Worm (Caenorhabditis elegans) whole organism, L4 larva: ENCODE results near the gene fust-1.

Experiments used
- D1046.2 ChIP-seq: fragments of 200-800 bp; sonication (Bioruptor generic); IDR thresholded peaks from 2 replicates; pipeline ENCODE4 v1.3.6; 2022; ENCODE audit warnings: missing genetic modification characterization, missing compliant biosample characterization
- F10B5.3 ChIP-seq: sonication (generic microtip); optimal IDR thresholded peaks from 2 replicates; lab custom pipeline; 2016; ENCODE audit warnings: mild to moderate bottlenecking, missing genetic modification characterization, missing compliant biosample characterization
- F26F4.8 ChIP-seq: fragments of 200-800 bp; sonication (Bioruptor generic); conservative IDR thresholded peaks from 2 replicates; pipeline ENCODE4 v1.3.6; 2022; ENCODE audit warnings: missing genetic modification characterization, missing compliant biosample characterization
- F44E2.7 ChIP-seq: fragments of 200-800 bp; sonication (Bioruptor generic); IDR thresholded peaks from 2 replicates; pipeline ENCODE4 v2.1.2; 2022; ENCODE audit warnings: missing genetic modification characterization, missing compliant biosample characterization
- T20F7.1 ChIP-seq: fragments of 200-800 bp; sonication (Bioruptor generic); optimal IDR thresholded peaks from 2 replicates; lab custom pipeline; 2018; ENCODE audit warnings: mild to moderate bottlenecking, missing genetic modification characterization, missing compliant biosample characterization
- ZK337.2 ChIP-seq: fragments of 200-800 bp; sonication (Bioruptor generic); IDR thresholded peaks from 2 replicates; pipeline ENCODE4 v1.3.6; 2022; ENCODE audit warnings: missing genetic modification reagents, missing genetic modification characterization, missing compliant biosample characterization
- ZK546.5 ChIP-seq, 2 experiments: sonication (generic microtip); optimal IDR thresholded peaks; 2 replicates each; lab custom pipeline; 2017; ENCODE audit warnings: missing biosample characterization in 2 of 2, missing genetic modification characterization in 2 of 2
- arid-1 ChIP-seq: fragments of 200-800 bp; sonication (Bioruptor generic); conservative IDR thresholded peaks from 2 replicates; pipeline ENCODE4 v1.3.6; 2022; ENCODE audit warnings: missing genetic modification reagents, missing genetic modification characterization, missing compliant biosample characterization
- ceh-28 ChIP-seq: fragments of 150-350 bp; optimal IDR thresholded peaks from 2 replicates; lab custom pipeline; 2014; ENCODE audit warnings: missing biosample characterization, missing genetic modification reagents, missing genetic modification characterization
- ceh-44 ChIP-seq: fragments of 200-800 bp; sonication (Bioruptor generic); IDR thresholded peaks from 2 replicates; pipeline ENCODE4 v1.3.6; 2022; ENCODE audit warnings: missing genetic modification reagents, missing genetic modification characterization, missing compliant biosample characterization
- ceh-62 ChIP-seq: sonication (generic microtip); optimal IDR thresholded peaks from 2 replicates; lab custom pipeline; 2017; ENCODE audit warnings: missing biosample characterization, missing genetic modification characterization
- ceh-82 ChIP-seq: sonication (generic microtip); optimal IDR thresholded peaks from 2 replicates; lab custom pipeline; 2017; ENCODE audit warnings: missing biosample characterization, missing genetic modification characterization
- ctbp-1 ChIP-seq: fragments of 200-800 bp; sonication (Bioruptor generic); IDR thresholded peaks from 2 replicates; pipeline ENCODE4 v1.3.6; 2022; ENCODE audit warnings: missing genetic modification reagents, missing genetic modification characterization, missing compliant biosample characterization
- daf-12 ChIP-seq: fragments of 150-350 bp; optimal IDR thresholded peaks from 2 replicates; lab custom pipeline; 2014; ENCODE audit warnings: missing biosample characterization, missing genetic modification reagents, missing genetic modification characterization
- daf-8 ChIP-seq: fragments of 200-800 bp; sonication (Bioruptor generic); IDR thresholded peaks from 2 replicates; pipeline ENCODE4 v1.3.6; 2022; ENCODE audit warnings: missing genetic modification characterization, missing compliant biosample characterization
- dmd-6 ChIP-seq: fragments of 200-800 bp; sonication (Bioruptor generic); IDR thresholded peaks from 2 replicates; pipeline ENCODE4 v1.3.6; 2022; ENCODE audit warnings: missing genetic modification reagents, missing genetic modification characterization, missing compliant biosample characterization
- dmd-8 ChIP-seq: fragments of 200-800 bp; sonication (Bioruptor generic); IDR thresholded peaks from 2 replicates; pipeline ENCODE4 v1.3.6; 2022; ENCODE audit warnings: missing genetic modification characterization, missing compliant biosample characterization
- dpl-1 ChIP-seq: fragments of 150-350 bp; optimal IDR thresholded peaks from 2 replicates; lab custom pipeline; 2014; ENCODE audit warnings: missing biosample characterization, missing genetic modification reagents, missing genetic modification characterization
- lim-7 ChIP-seq: fragments of 200-800 bp; sonication (Bioruptor generic); IDR thresholded peaks from 2 replicates; pipeline ENCODE4 v1.3.6; 2022; ENCODE audit warnings: missing genetic modification characterization, missing compliant biosample characterization
- lin-1 ChIP-seq: fragments of 200-800 bp; sonication (Bioruptor generic); IDR thresholded peaks from 2 replicates; pipeline ENCODE4 v1.3.6; 2022; ENCODE audit warnings: missing genetic modification reagents, missing genetic modification characterization, missing compliant biosample characterization
- lin-13 ChIP-seq: fragments of 150-350 bp; optimal IDR thresholded peaks from 2 replicates; lab custom pipeline; 2014; ENCODE audit warnings: missing biosample characterization, missing genetic modification reagents, missing genetic modification characterization
- lin-38 ChIP-seq: fragments of 200-800 bp; sonication (Bioruptor generic); IDR thresholded peaks from 2 replicates; pipeline ENCODE4 v1.3.6; 2022; ENCODE audit warnings: missing genetic modification reagents, missing genetic modification characterization, missing compliant biosample characterization
- lin-39 ChIP-seq: fragments of 150-350 bp; optimal IDR thresholded peaks from 2 replicates; lab custom pipeline; 2014; ENCODE audit warnings: missing biosample characterization, missing genetic modification reagents, missing genetic modification characterization
- lir-3 ChIP-seq: sonication (generic microtip); optimal IDR thresholded peaks from 2 replicates; lab custom pipeline; 2016; ENCODE audit warnings: mild to moderate bottlenecking, missing genetic modification characterization, missing compliant biosample characterization
- madf-5 ChIP-seq, 2 experiments: fragments of 200-800 bp; sonication (Bioruptor generic); IDR thresholded peaks; 2 replicates each; pipeline ENCODE4 v1.3.6; 2022; ENCODE audit warnings: missing compliant biosample characterization in 2 of 2, missing genetic modification characterization in 2 of 2
- mdt-29 ChIP-seq: fragments of 200-800 bp; sonication (Bioruptor generic); IDR thresholded peaks from 2 replicates; pipeline ENCODE4 v1.3.6; 2022; ENCODE audit warnings: missing genetic modification reagents, missing genetic modification characterization, missing compliant biosample characterization
- mep-1 ChIP-seq: fragments of 150-350 bp; sonication (generic microtip); optimal IDR thresholded peaks from 3 replicates; lab custom pipeline; 2014; ENCODE audit warnings: missing biosample characterization, missing genetic modification characterization
- mes-2 ChIP-seq: sonication (generic microtip); optimal IDR thresholded peaks from 2 replicates; lab custom pipeline; 2016; ENCODE audit warnings: missing genotype, mild to moderate bottlenecking, missing genetic modification characterization, missing compliant biosample characterization; ENCODE audit not compliant: poor library complexity, severe bottlenecking
- nhr-10 ChIP-seq: fragments of 150-350 bp; optimal IDR thresholded peaks from 2 replicates; lab custom pipeline; 2014; ENCODE audit warnings: missing biosample characterization, missing genetic modification characterization
- nhr-102 ChIP-seq: sonication (generic microtip); optimal IDR thresholded peaks from 2 replicates; lab custom pipeline; 2016; ENCODE audit warnings: mild to moderate bottlenecking, missing genetic modification characterization, moderate library complexity, missing compliant biosample characterization
- nhr-111 ChIP-seq: fragments of 200-800 bp; sonication (Bioruptor generic); optimal IDR thresholded peaks from 2 replicates; lab custom pipeline; 2018; ENCODE audit warnings: mild to moderate bottlenecking, missing genetic modification characterization, missing compliant biosample characterization
- nhr-28 ChIP-seq: fragments of 150-350 bp; optimal IDR thresholded peaks from 2 replicates; lab custom pipeline; 2014; ENCODE audit warnings: missing biosample characterization, missing genetic modification characterization
- nhr-42 ChIP-seq: fragments of 200-800 bp; sonication (Bioruptor generic); IDR thresholded peaks from 2 replicates; pipeline ENCODE4 v1.3.6; 2022; ENCODE audit warnings: missing genetic modification characterization, missing compliant biosample characterization
- nhr-48 ChIP-seq: sonication (generic microtip); optimal IDR thresholded peaks from 2 replicates; lab custom pipeline; 2016; ENCODE audit warnings: mild to moderate bottlenecking, missing genetic modification characterization, missing compliant biosample characterization
- nhr-76 ChIP-seq: fragments of 150-350 bp; optimal IDR thresholded peaks from 2 replicates; lab custom pipeline; 2014; ENCODE audit warnings: missing biosample characterization, missing genetic modification characterization
- pha-4 ChIP-seq, 2 experiments: fragments of 150-350 bp in 1 of 2; fragments of 200-800 bp in 1 of 2; sonication (Bioruptor generic) in 1 of 2; IDR thresholded peaks in 1 of 2; optimal IDR thresholded peaks in 1 of 2; 2 replicates each; pipeline versions ENCODE4 v1.3.6 to Lab custom; 2014 to 2022; ENCODE audit warnings: missing genetic modification characterization in 2 of 2, missing genetic modification reagents in 2 of 2, missing biosample characterization in 1 of 2, missing compliant biosample characterization in 1 of 2
- php-3 ChIP-seq: fragments of 200-800 bp; sonication (Bioruptor generic); IDR thresholded peaks from 2 replicates; pipeline ENCODE4 v1.3.6; 2022; ENCODE audit warnings: missing genetic modification reagents, missing genetic modification characterization, missing compliant biosample characterization
- sdz-12 ChIP-seq: fragments of 200-800 bp; sonication (Bioruptor generic); optimal IDR thresholded peaks from 2 replicates; lab custom pipeline; 2018; ENCODE audit warnings: mild to moderate bottlenecking, missing genetic modification characterization, missing compliant biosample characterization
- set-16 ChIP-seq: fragments of 200-800 bp; sonication (Bioruptor generic); IDR thresholded peaks from 2 replicates; pipeline ENCODE4 v1.3.6; 2022; ENCODE audit warnings: missing genetic modification reagents, missing genetic modification characterization, missing compliant biosample characterization
- skn-1 ChIP-seq: fragments of 150-350 bp; optimal IDR thresholded peaks from 2 replicates; lab custom pipeline; 2014; ENCODE audit warnings: missing biosample characterization, missing genetic modification characterization
- snpc-1.2 ChIP-seq: fragments of 200-800 bp; sonication (Bioruptor generic); IDR thresholded peaks from 2 replicates; pipeline ENCODE4 v1.3.6; 2022; ENCODE audit warnings: missing genetic modification reagents, missing genetic modification characterization, missing compliant biosample characterization
- spr-1 ChIP-seq: sonication (generic microtip); optimal IDR thresholded peaks from 2 replicates; lab custom pipeline; 2016; ENCODE audit warnings: mild to moderate bottlenecking, missing genetic modification characterization, missing compliant biosample characterization
- spr-3 ChIP-seq: fragments of 200-800 bp; sonication (Bioruptor generic); optimal IDR thresholded peaks from 2 replicates; lab custom pipeline; 2018; ENCODE audit warnings: mild to moderate bottlenecking, missing genetic modification characterization, missing compliant biosample characterization
- tra-1 ChIP-seq: fragments of 200-800 bp; sonication (Bioruptor generic); IDR thresholded peaks from 2 replicates; pipeline ENCODE4 v1.3.6; 2022; ENCODE audit warnings: missing genetic modification reagents, missing genetic modification characterization, missing compliant biosample characterization
- unc-62 ChIP-seq, 3 experiments: fragments of 150-350 bp in 1 of 3; sonication (generic microtip); optimal IDR thresholded peaks in 2 of 3; peaks in 1 of 3; 1 replicate in 1 of 3; 2 replicates in 2 of 3; lab custom pipeline; 2014 to 2017; ENCODE audit warnings: missing biosample characterization in 3 of 3, missing genetic modification characterization in 3 of 3, missing genetic modification reagents in 3 of 3, missing genotype in 1 of 3
- vab-7 ChIP-seq: fragments of 200-800 bp; sonication (Bioruptor generic); IDR thresholded peaks from 2 replicates; pipeline ENCODE4 v1.3.6; 2022; ENCODE audit warnings: missing genetic modification reagents, missing genetic modification characterization, missing compliant biosample characterization
- zag-1 ChIP-seq: fragments of 150-350 bp; optimal IDR thresholded peaks from 2 replicates; lab custom pipeline; 2014; ENCODE audit warnings: missing biosample characterization, missing genetic modification characterization
- zip-11 ChIP-seq: fragments of 200-800 bp; sonication (Bioruptor generic); IDR thresholded peaks from 2 replicates; pipeline ENCODE4 v1.3.6; 2022; ENCODE audit warnings: missing genetic modification characterization, missing compliant biosample characterization
- zip-2 ChIP-seq: fragments of 150-350 bp; optimal IDR thresholded peaks from 2 replicates; lab custom pipeline; 2014; ENCODE audit warnings: missing biosample characterization, missing genetic modification characterization
- ztf-7 ChIP-seq: fragments of 150-350 bp; optimal IDR thresholded peaks from 2 replicates; lab custom pipeline; 2014; ENCODE audit warnings: missing biosample characterization, missing genetic modification characterization

Gene fust-1

ce11 chrII:7104794-7105613 is 47.4 kb upstream of the fust-1 start, which contains the start of the genes farl-11 and rpl-33 (continued):
- TF ChIP-seq vab-7 (GFP tag; lab: Robert Waterston, UW) (no peak), ZK546.5 (tag; optimal IDR thresholded peaks at IDR 0.05; lab: Kevin White, UChicago) (peak; percentile 64 to 91), ceh-44 (GFP tag; lab: Robert Waterston, UW) (no peak), ztf-7 (no peak), zip-2 (tag; lab: Kevin White, UChicago) (no peak), lim-7 (GFP tag; lab: Robert Waterston, UW) (no peak), set-16 (GFP tag; lab: Robert Waterston, UW) (no peak), lin-1 (GFP tag; lab: Robert Waterston, UW) (no peak), D1046.2 (GFP tag; lab: Robert Waterston, UW) (no peak), daf-8 (GFP tag; lab: Robert Waterston, UW) (no peak), dmd-6 (GFP tag; lab: Robert Waterston, UW) (peak; percentile 29; the same call in 1 of the 2 replicates), nhr-42 (GFP tag; lab: Robert Waterston, UW) (no peak), T20F7.1 (peak; percentile 99), spr-3 (GFP tag; lab: Kevin White, UChicago) (no peak), ceh-82 (tag; lab: Kevin White, UChicago) (no peak), lin-39 (no peak), php-3 (GFP tag; lab: Robert Waterston, UW) (no peak), nhr-48 (no peak), ZK337.2 (GFP tag; lab: Robert Waterston, UW) (no peak), nhr-10 (tag; lab: Kevin White, UChicago) (no peak), nhr-111 (GFP tag; lab: Kevin White, UChicago) (no peak), sdz-12 (GFP tag; lab: Kevin White, UChicago) (no peak), dpl-1 (peak; percentile 72), nhr-76 (no peak), madf-5 (GFP tag; IDR thresholded peaks at IDR 0.05; lab: Robert Waterston, UW) (no peak), skn-1 (tag; lab: Kevin White, UChicago) (no peak), lin-38 (GFP tag; lab: Robert Waterston, UW) (peak; percentile 73), mes-2 (tag; lab: Kevin White, UChicago) (peak; percentile 89), F26F4.8 (GFP tag; lab: Robert Waterston, UW) (no peak), pha-4 (GFP tag; IDR thresholded peaks at IDR 0.05; lab: Robert Waterston, UW) (no peak), pha-4 (tag; optimal IDR thresholded peaks at IDR 0.05; lab: Kevin White, UChicago) (peak; percentile 90), mdt-29 (GFP tag; lab: Robert Waterston, UW) (no peak), arid-1 (peak; percentile 38; the same call in 1 of the 2 replicates), F10B5.3 (tag; lab: Kevin White, UChicago) (no peak), snpc-1.2 (GFP tag; lab: Robert Waterston, UW) (no peak), zag-1 (no peak), nhr-102 (tag; lab: Kevin White, UChicago) (no peak), daf-12 (tag; lab: Kevin White, UChicago) (no peak), ceh-62 (tag; lab: Kevin White, UChicago) (no peak), mep-1 (tag; lab: Kevin White, UChicago) (peak; percentile 82), zip-11 (no peak), tra-1 (GFP tag; lab: Robert Waterston, UW) (no peak), ceh-28 (tag; lab: Kevin White, UChicago) (no peak), nhr-28 (tag; lab: Kevin White, UChicago) (peak; percentile 70), lir-3 (no peak), ctbp-1 (GFP tag; lab: Robert Waterston, UW) (no peak), spr-1 (peak; percentile 16), unc-62 (GFP tag; optimal IDR thresholded peaks at IDR 0.05 in 1 of 2; lab: Kevin White, UChicago) (peak in 1 of 2 experiments; percentile 99), unc-62 (tag; optimal IDR thresholded peaks at IDR 0.05; lab: Kevin White, UChicago) (no peak), lin-13 (GFP tag; lab: Kevin White, UChicago) (peak; percentile 78), dmd-8 (GFP tag; lab: Robert Waterston, UW) (no peak), F44E2.7 (GFP tag; lab: Robert Waterston, UW) (no peak)
